Worm (Caenorhabditis elegans): ENCODE data around the gene srd-41.

- TF ChIP-seq ceh-28 (tag; optimal IDR thresholded peaks at IDR 0.05): no peak
- TF ChIP-seq F49E8.2 (tag; optimal IDR thresholded peaks at IDR 0.05; ENCODE audit: borderline replicate concordance): no peak
- TF ChIP-seq spr-1 (tag; optimal IDR thresholded peaks at IDR 0.05): no peak
- TF ChIP-seq lim-7 (GFP tag; IDR thresholded peaks at IDR 0.05): no peak
- TF ChIP-seq lin-39 (tag; optimal IDR thresholded peaks at IDR 0.05): no peak
- TF ChIP-seq nhr-6 (tag; optimal IDR thresholded peaks at IDR 0.05): no peak
- no peak for TF ChIP-seq Y48G9A.11 (GFP tag; IDR thresholded peaks at IDR 0.05)
- TF ChIP-seq mdt-29 (GFP tag; IDR thresholded peaks at IDR 0.05): no peak
- TF ChIP-seq mep-1 (tag; optimal IDR thresholded peaks at IDR 0.05): no peak
- no peak for TF ChIP-seq T20F7.1 (GFP tag; optimal IDR thresholded peaks at IDR 0.05)
- TF ChIP-seq D1046.2 (GFP tag; IDR thresholded peaks at IDR 0.05): no peak
- no peak for TF ChIP-seq R02D3.7 (tag; optimal IDR thresholded peaks at IDR 0.05)
Observed at ce11 chrX:12323439-12323838, 3.1 kb upstream of the srd-41 start, which contains the start of gene srd-40.

Data from whole organism, L4 larva.